Worm (Caenorhabditis elegans) whole organism, L2 larva: ENCODE data around the gene sdz-32.

Experiments used
- F13H6.1 ChIP-seq: sonication (generic microtip); optimal IDR thresholded peaks from 2 replicates; lab custom pipeline; 2016; ENCODE audit warnings: missing genetic modification characterization, missing compliant biosample characterization
- Y55F3AM.14 ChIP-seq: fragments of 200-800 bp; sonication (Bioruptor generic); optimal IDR thresholded peaks from 2 replicates; lab custom pipeline; 2018; ENCODE audit warnings: mild to moderate bottlenecking, missing genetic modification characterization, missing compliant biosample characterization
- ZK546.5 ChIP-seq: sonication (generic microtip); optimal IDR thresholded peaks from 2 replicates; lab custom pipeline; 2017; ENCODE audit warnings: missing biosample characterization, missing genetic modification characterization
- aly-2 ChIP-seq: fragments of 150-350 bp; optimal IDR thresholded peaks from 2 replicates; lab custom pipeline; 2014; ENCODE audit warnings: missing biosample characterization, missing genetic modification characterization
- ceh-16 ChIP-seq: fragments of 150-350 bp; optimal IDR thresholded peaks from 2 replicates; lab custom pipeline; 2014; ENCODE audit warnings: missing biosample characterization, missing genetic modification characterization
- ceh-82 ChIP-seq: fragments of 150-350 bp; optimal IDR thresholded peaks from 2 replicates; lab custom pipeline; 2014; ENCODE audit warnings: missing biosample characterization, missing genetic modification characterization
- crh-2 ChIP-seq: sonication (generic microtip); optimal IDR thresholded peaks from 2 replicates; lab custom pipeline; 2017; ENCODE audit warnings: missing biosample characterization, missing genetic modification characterization
- dmd-4 ChIP-seq: sonication (generic microtip); optimal IDR thresholded peaks from 2 replicates; lab custom pipeline; 2017; ENCODE audit warnings: missing biosample characterization, missing genetic modification characterization
- egl-27 ChIP-seq: sonication (generic microtip); optimal IDR thresholded peaks from 3 replicates; lab custom pipeline; 2017; ENCODE audit warnings: missing biosample characterization, missing genetic modification reagents, missing genetic modification characterization
- elt-1 ChIP-seq: fragments of 150-350 bp; optimal IDR thresholded peaks from 2 replicates; lab custom pipeline; 2014; ENCODE audit warnings: missing biosample characterization, missing genetic modification characterization
- elt-3 ChIP-seq: sonication (generic microtip); optimal IDR thresholded peaks from 2 replicates; lab custom pipeline; 2017; ENCODE audit warnings: missing biosample characterization, missing genetic modification characterization
- fos-1 ChIP-seq: fragments of 150-350 bp; optimal IDR thresholded peaks from 2 replicates; lab custom pipeline; 2014; ENCODE audit warnings: missing biosample characterization, missing genetic modification characterization
- gmeb-1 ChIP-seq: fragments of 150-350 bp; optimal IDR thresholded peaks from 2 replicates; lab custom pipeline; 2014; ENCODE audit warnings: missing biosample characterization, missing genetic modification characterization
- lin-11 ChIP-seq: fragments of 150-350 bp; sonication (generic microtip); optimal IDR thresholded peaks from 2 replicates; lab custom pipeline; 2014; ENCODE audit warnings: missing biosample characterization, missing genetic modification characterization, inconsistent platforms, mixed read lengths
- lin-13 ChIP-seq: fragments of 150-350 bp; optimal IDR thresholded peaks from 2 replicates; lab custom pipeline; 2014; ENCODE audit warnings: missing biosample characterization, missing genetic modification reagents, missing genetic modification characterization
- lin-39 ChIP-seq: fragments of 150-350 bp; optimal IDR thresholded peaks from 2 replicates; lab custom pipeline; 2014; ENCODE audit warnings: missing biosample characterization, missing genetic modification reagents, missing genetic modification characterization
- mab-5 ChIP-seq: fragments of 150-350 bp; optimal IDR thresholded peaks from 2 replicates; lab custom pipeline; 2014; ENCODE audit warnings: missing biosample characterization, missing genetic modification characterization
- mbf-1 ChIP-seq: sonication (generic microtip); optimal IDR thresholded peaks from 2 replicates; lab custom pipeline; 2017; ENCODE audit warnings: missing biosample characterization, missing genetic modification characterization
- mdl-1 ChIP-seq, 2 experiments: fragments of 150-350 bp in 1 of 2; sonication (generic microtip) in 1 of 2; optimal IDR thresholded peaks; 2 replicates each; lab custom pipeline; 2017; ENCODE audit warnings: missing biosample characterization in 2 of 2, missing genetic modification characterization in 2 of 2
- nhr-10 ChIP-seq: sonication (generic microtip); optimal IDR thresholded peaks from 2 replicates; lab custom pipeline; 2017; ENCODE audit warnings: missing biosample characterization, missing genetic modification characterization
- nhr-11 ChIP-seq: fragments of 150-350 bp; optimal IDR thresholded peaks from 2 replicates; lab custom pipeline; 2014; ENCODE audit warnings: missing biosample characterization, missing genetic modification characterization
- nhr-12 ChIP-seq: fragments of 150-350 bp; optimal IDR thresholded peaks from 2 replicates; lab custom pipeline; 2014; ENCODE audit warnings: missing biosample characterization, missing genetic modification characterization
- nhr-129 ChIP-seq: fragments of 150-350 bp; optimal IDR thresholded peaks from 2 replicates; lab custom pipeline; 2014; ENCODE audit warnings: missing biosample characterization, missing genetic modification characterization
- nhr-21 ChIP-seq: fragments of 150-350 bp; optimal IDR thresholded peaks from 2 replicates; lab custom pipeline; 2014; ENCODE audit warnings: missing biosample characterization, missing genetic modification characterization
- nhr-237 ChIP-seq: fragments of 150-350 bp; optimal IDR thresholded peaks from 2 replicates; lab custom pipeline; 2014; ENCODE audit warnings: missing biosample characterization, missing genetic modification characterization
- nhr-25 ChIP-seq: fragments of 150-350 bp; sonication (generic microtip); optimal IDR thresholded peaks from 3 replicates; lab custom pipeline; 2014; ENCODE audit warnings: missing biosample characterization, missing genetic modification characterization
- sem-4 ChIP-seq: fragments of 150-350 bp; optimal IDR thresholded peaks from 2 replicates; lab custom pipeline; 2014; ENCODE audit warnings: missing biosample characterization, missing genetic modification reagents, missing genetic modification characterization
- skn-1 ChIP-seq: sonication (generic microtip); optimal IDR thresholded peaks from 2 replicates; lab custom pipeline; 2017; ENCODE audit warnings: missing biosample characterization, missing genetic modification characterization
- sma-3 ChIP-seq: sonication (generic microtip); optimal IDR thresholded peaks from 2 replicates; lab custom pipeline; 2016; ENCODE audit warnings: missing genetic modification reagents, missing genetic modification characterization, missing compliant biosample characterization
- sma-9 ChIP-seq, 2 experiments: fragments of 150-350 bp in 1 of 2; sonication (generic microtip) in 1 of 2; optimal IDR thresholded peaks; 2 replicates each; lab custom pipeline; 2014 to 2016; ENCODE audit warnings: missing genetic modification characterization in 2 of 2, mild to moderate bottlenecking in 1 of 2, missing biosample characterization in 1 of 2, missing compliant biosample characterization in 1 of 2, missing genetic modification reagents in 1 of 2, moderate library complexity in 1 of 2
- snpc-4 ChIP-seq: fragments of 150-350 bp; optimal IDR thresholded peaks from 2 replicates; lab custom pipeline; 2014; ENCODE audit warnings: missing biosample characterization, missing genetic modification characterization
- unc-55 ChIP-seq: fragments of 150-350 bp; sonication (generic microtip); optimal IDR thresholded peaks from 3 replicates; lab custom pipeline; 2014; ENCODE audit warnings: missing biosample characterization, missing genetic modification reagents, missing genetic modification characterization
- unc-62 ChIP-seq: fragments of 150-350 bp; optimal IDR thresholded peaks from 2 replicates; lab custom pipeline; 2014; ENCODE audit warnings: missing biosample characterization, missing genetic modification reagents, missing genetic modification characterization
- ztf-1 ChIP-seq: fragments of 200-800 bp; sonication (Bioruptor generic); conservative IDR thresholded peaks from 2 replicates; pipeline ENCODE4 v1.3.6; 2022; ENCODE audit warnings: missing genetic modification characterization, missing compliant biosample characterization
- ztf-4 ChIP-seq: fragments of 150-350 bp; optimal IDR thresholded peaks from 2 replicates; lab custom pipeline; 2014; ENCODE audit warnings: missing biosample characterization, missing genetic modification characterization

Gene sdz-32

DNA sequence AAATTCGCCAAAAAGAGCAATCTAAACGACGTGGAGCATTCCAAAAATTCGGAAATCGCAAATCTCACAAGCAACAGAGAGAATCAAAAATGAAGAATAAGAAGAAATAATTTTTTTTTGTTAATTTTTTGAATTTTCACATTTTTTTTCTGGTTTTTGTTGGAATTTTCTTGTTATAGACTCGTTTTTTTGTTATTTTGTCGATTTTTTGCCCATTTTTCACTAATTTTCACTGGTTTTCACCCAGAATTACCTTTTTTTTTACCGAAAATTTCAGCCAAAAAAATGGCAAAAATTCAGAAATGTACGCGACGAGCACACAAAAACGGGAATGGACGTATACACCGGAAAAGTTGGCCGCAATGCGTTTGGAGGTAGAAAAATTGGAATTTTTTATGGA is 30.9 kb downstream of the sdz-32 start, which contains the start of gene cyh-1:
Gene cyh-1 (plus strand): TSS at position 301 of the 400 bp plus-strand sequence.
- TF ChIP-seq mbf-1 (tag; lab: Kevin White, UChicago): no peak
- no peak for TF ChIP-seq unc-62 (GFP tag; lab: Kevin White, UChicago)
- TF ChIP-seq sem-4 (tag; lab: Kevin White, UChicago): no peak
- no peak for TF ChIP-seq mdl-1 (tag; optimal IDR thresholded peaks at IDR 0.05; lab: Kevin White, UChicago)
- no peak for TF ChIP-seq sma-3
- TF ChIP-seq nhr-237: no peak
- no peak for TF ChIP-seq elt-1 (tag; lab: Kevin White, UChicago)
- TF ChIP-seq nhr-11: no peak
- no peak for TF ChIP-seq fos-1 (tag; lab: Kevin White, UChicago)
- TF ChIP-seq ceh-82 (tag; lab: Kevin White, UChicago): no peak
- TF ChIP-seq snpc-4: no peak
- TF ChIP-seq unc-55 (GFP tag; lab: Kevin White, UChicago): no peak
- no peak for TF ChIP-seq mab-5 (tag; lab: Kevin White, UChicago)
- TF ChIP-seq lin-13 (GFP tag; lab: Kevin White, UChicago): no peak
- no peak for TF ChIP-seq elt-3
- no peak for TF ChIP-seq lin-11 (tag; lab: Kevin White, UChicago)
- TF ChIP-seq gmeb-1 (tag; lab: Kevin White, UChicago): no peak
- no peak for TF ChIP-seq nhr-25 (tag; lab: Kevin White, UChicago)

DNA sequence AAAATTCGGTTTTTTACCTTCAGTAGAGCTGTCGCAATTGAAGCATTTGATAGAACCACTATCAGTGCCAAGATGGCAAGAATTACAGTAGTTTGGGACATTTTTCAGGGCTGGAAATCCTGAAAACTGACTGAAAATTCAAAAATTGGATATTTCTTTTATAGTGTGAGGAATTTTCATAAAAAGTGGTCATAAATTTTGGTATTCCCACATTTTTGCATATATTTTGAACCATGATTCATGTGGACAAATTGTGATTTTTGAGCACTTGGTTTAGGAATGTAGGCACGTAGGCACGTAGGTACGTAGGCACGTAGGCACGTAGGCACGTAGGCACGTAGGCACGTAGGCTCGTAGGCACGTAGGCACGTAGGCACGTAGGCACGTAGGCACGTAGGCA is 38.4 kb downstream of the sdz-32 start, which contains the start of gene Y49F6B.19:
Gene Y49F6B.19 (minus strand): TSS at position 101 of the 400 bp plus-strand sequence.
- TF ChIP-seq ceh-82 (tag; lab: Kevin White, UChicago): no peak
- no peak for TF ChIP-seq nhr-237
- no peak for TF ChIP-seq F13H6.1 (tag; lab: Kevin White, UChicago)
- no peak for TF ChIP-seq Y55F3AM.14
- no peak for TF ChIP-seq nhr-12
- no peak for TF ChIP-seq crh-2 (tag; lab: Kevin White, UChicago)
- no peak for TF ChIP-seq ztf-4 (tag; lab: Kevin White, UChicago)
- TF ChIP-seq, all 48 proteins: peak for 0

DNA sequence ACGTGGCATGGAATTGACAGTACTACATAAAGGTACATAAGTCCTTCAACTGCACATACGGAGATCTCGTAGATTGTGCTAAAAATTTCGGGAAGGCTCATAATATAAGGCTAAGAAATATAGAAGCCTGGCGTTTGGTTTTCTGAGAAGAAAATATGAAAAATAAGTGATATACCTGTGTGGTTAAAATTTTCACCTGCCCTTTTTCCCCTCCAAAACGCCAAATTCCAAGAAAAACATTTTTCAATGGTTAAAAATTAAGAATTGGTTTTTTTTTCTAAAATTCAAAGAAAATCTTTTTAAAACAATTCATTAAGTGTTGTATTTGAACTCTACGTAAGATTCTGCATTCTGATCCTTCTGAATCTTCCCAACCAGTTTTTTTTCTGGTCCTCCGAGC is 40.8 kb downstream of the sdz-32 start, which contains the start of gene srz-5:
Gene srz-5 (minus strand): TSS at position 101 of the 400 bp plus-strand sequence.
- TF ChIP-seq nhr-129 (no peak), nhr-12 (no peak), mab-5 (tag; lab: Kevin White, UChicago) (no peak), sma-9 (GFP tag; optimal IDR thresholded peaks at IDR 0.05; lab: Kevin White, UChicago) (no peak), sma-9 (tag; optimal IDR thresholded peaks at IDR 0.05; lab: Kevin White, UChicago) (no peak), ceh-16 (tag; lab: Kevin White, UChicago) (no peak), sem-4 (tag; lab: Kevin White, UChicago) (no peak), aly-2 (tag; lab: Kevin White, UChicago) (no peak)

DNA sequence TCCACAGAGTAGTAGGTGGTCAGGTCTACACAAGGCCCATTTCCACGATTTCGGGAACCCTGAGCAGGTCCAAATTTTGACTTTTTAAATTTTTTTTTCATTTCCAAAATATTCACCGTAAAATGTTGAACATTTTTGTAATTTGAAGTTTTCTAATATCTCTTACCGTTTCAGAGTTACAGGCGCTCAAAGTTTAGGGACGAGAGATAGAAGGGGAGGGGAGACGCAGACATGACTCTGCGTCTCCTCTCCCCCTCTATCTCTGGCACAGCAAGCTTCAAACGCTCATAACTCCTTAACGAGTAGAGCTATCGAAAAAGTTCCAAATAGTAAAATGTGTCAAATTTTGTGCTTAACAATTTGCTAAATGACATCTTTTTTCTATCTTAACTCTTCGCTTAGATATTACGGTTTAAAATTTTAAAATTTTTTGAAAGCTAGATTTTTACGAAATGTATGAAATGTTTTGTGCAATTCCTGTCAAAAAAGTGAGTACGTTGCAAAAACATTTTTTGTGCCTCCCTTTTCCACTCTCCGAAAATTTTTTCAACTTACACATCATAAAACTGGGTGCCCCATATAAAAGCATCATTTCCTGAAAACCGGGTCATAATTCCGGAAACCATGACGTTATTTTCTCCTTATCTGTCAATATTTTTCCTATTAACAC is 41.7 kb downstream of the sdz-32 start, which contains the start of the genes Y49F6B.14 and clec-125:
Gene Y49F6B.14 (minus strand): TSS at position 101 of the 670 bp plus-strand sequence.
Gene clec-125 (plus strand): TSS at position 620 of the 670 bp plus-strand sequence.
- TF ChIP-seq dmd-4 (tag; lab: Kevin White, UChicago): no peak
- TF ChIP-seq sma-3: no peak
- TF ChIP-seq nhr-129: no peak
- no peak for TF ChIP-seq mdl-1 (tag; optimal IDR thresholded peaks at IDR 0.05; lab: Kevin White, UChicago)
- TF ChIP-seq mab-5 (tag; lab: Kevin White, UChicago): no peak
- no peak for TF ChIP-seq egl-27 (tag; lab: Kevin White, UChicago)
- no peak for TF ChIP-seq sma-9 (GFP tag; optimal IDR thresholded peaks at IDR 0.05; lab: Kevin White, UChicago)
- TF ChIP-seq sma-9 (tag; optimal IDR thresholded peaks at IDR 0.05; lab: Kevin White, UChicago): no peak
- no peak for TF ChIP-seq lin-39
- no peak for TF ChIP-seq nhr-21 (tag; lab: Kevin White, UChicago)
- no peak for TF ChIP-seq unc-62 (GFP tag; lab: Kevin White, UChicago)
- TF ChIP-seq nhr-10: no peak
- TF ChIP-seq skn-1 (tag; lab: Kevin White, UChicago): no peak
- TF ChIP-seq fos-1 (tag; lab: Kevin White, UChicago): no peak
- no peak for TF ChIP-seq ztf-1 (GFP tag; lab: Robert Waterston, UW)
- no peak for TF ChIP-seq ZK546.5
- TF ChIP-seq nhr-12: no peak
